Worm (Caenorhabditis elegans): Measurements from ENCODE around the gene ndua-7.

ndua-7 gene

DNA sequence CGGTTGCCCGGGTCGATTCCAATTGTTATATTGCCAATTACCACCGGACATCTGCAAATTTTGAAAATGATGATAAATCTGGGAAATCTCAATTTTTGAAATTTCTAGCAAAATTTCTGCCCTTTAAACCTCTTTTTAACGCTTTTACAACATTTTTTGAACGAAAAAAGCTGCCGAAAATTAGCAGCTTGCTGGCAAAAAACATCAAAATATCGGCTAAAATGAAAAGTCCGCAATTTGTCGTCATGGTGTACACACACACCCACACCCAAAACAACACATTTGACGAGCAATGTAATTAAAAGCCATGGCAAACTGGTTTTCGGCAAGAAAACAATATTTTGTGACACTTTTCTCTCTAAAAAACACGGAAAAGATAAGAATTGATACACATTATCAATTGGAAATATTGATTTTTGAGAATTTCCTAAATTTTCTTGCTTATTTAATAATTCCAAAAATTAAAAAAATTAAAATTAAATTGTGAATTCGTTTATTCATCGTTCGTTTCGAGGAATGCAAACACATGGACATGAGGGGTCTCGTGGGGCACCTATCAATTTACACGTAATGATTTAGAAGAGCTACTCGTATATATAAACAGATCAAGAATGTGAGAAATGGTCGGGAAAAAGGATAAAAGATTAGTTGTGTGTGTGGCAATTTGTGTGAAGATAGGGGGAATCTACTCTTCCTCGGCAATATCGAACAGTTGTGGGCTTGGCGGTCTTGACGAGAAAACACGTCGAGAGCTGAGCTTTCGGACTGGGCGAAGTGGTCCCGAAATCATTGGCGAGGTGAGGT lies 33.6 kb downstream of the ndua-7 start, which contains the start of gene pqn-27:
pqn-27 (minus strand) TSS at position 51 of the 804 bp plus-strand sequence.
- TF ChIP-seq ztf-16 (tag; optimal IDR thresholded peaks at IDR 0.05) = no peak
- TF ChIP-seq pha-4 (tag; optimal IDR thresholded peaks at IDR 0.05) = no peak
- no peak for TF ChIP-seq hlh-6 (tag; optimal IDR thresholded peaks at IDR 0.05)
- no peak for TF ChIP-seq unc-86 (tag; optimal IDR thresholded peaks at IDR 0.05)
- peak; percentile 19 for TF ChIP-seq ceh-30 (tag; optimal IDR thresholded peaks at IDR 0.05)
- TF ChIP-seq ceh-6 (GFP tag; optimal IDR thresholded peaks at IDR 0.05) = no peak
- no peak for TF ChIP-seq pros-1 (tag; optimal IDR thresholded peaks at IDR 0.05)
- no peak for TF ChIP-seq fkh-6 (tag; optimal IDR thresholded peaks at IDR 0.05)
- no peak for TF ChIP-seq ceh-48 (tag; optimal IDR thresholded peaks at IDR 0.05)
- TF ChIP-seq ceh-22 (tag; optimal IDR thresholded peaks at IDR 0.05) = no peak
- no peak for TF ChIP-seq pat-9 (tag; optimal IDR thresholded peaks at IDR 0.05)
- no peak for TF ChIP-seq hlh-13 (GFP tag; optimal IDR thresholded peaks at IDR 0.05)
- peak; percentile 41 for TF ChIP-seq elt-2 (tag; optimal IDR thresholded peaks at IDR 0.05)
- TF ChIP-seq rnt-1 (tag; optimal IDR thresholded peaks at IDR 0.05) = no peak
- TF ChIP-seq dmd-4 (tag; optimal IDR thresholded peaks at IDR 0.05; ENCODE audit: borderline replicate concordance) = no peak
- TF ChIP-seq C08G9.2 (tag; optimal IDR thresholded peaks at IDR 0.05) = no peak
- TF ChIP-seq unc-42 (tag; optimal IDR thresholded peaks at IDR 0.05) = peak; percentile 30
- no peak for TF ChIP-seq ceh-19 (GFP tag; optimal IDR thresholded peaks at IDR 0.05)
- no peak for TF ChIP-seq zip-5 (tag; optimal IDR thresholded peaks at IDR 0.05)
- TF ChIP-seq che-1 (tag; optimal IDR thresholded peaks at IDR 0.05) = no peak
- TF ChIP-seq lin-11 (tag; optimal IDR thresholded peaks at IDR 0.05) = no peak
- peak; percentile 18 for TF ChIP-seq dve-1 (tag; optimal IDR thresholded peaks at IDR 0.05)
- no peak for TF ChIP-seq ceh-34 (tag; optimal IDR thresholded peaks at IDR 0.05)
- TF ChIP-seq gmeb-2 (tag; optimal IDR thresholded peaks at IDR 0.05) = no peak
- TF ChIP-seq nfya-1 (tag; optimal IDR thresholded peaks at IDR 0.05) = peak; percentile 37
- no peak for TF ChIP-seq ceh-24 (tag; optimal IDR thresholded peaks at IDR 0.05)
- TF ChIP-seq ceh-18 (tag; optimal IDR thresholded peaks at IDR 0.05) = no peak
- TF ChIP-seq mec-3 (tag; optimal IDR thresholded peaks at IDR 0.05; ENCODE audit: borderline replicate concordance) = no peak
- no peak for TF ChIP-seq npax-4 (tag; optimal IDR thresholded peaks at IDR 0.05)
- no peak for TF ChIP-seq hlh-15 (tag; optimal IDR thresholded peaks at IDR 0.05)
- TF ChIP-seq syd-9 (tag; optimal IDR thresholded peaks at IDR 0.05) = no peak
- TF ChIP-seq F13H6.1 (tag; optimal IDR thresholded peaks at IDR 0.05) = no peak
- TF ChIP-seq pag-3 (tag; optimal IDR thresholded peaks at IDR 0.05; ENCODE audit: borderline replicate concordance) = no peak
- no peak; the same call in 1 of the 2 replicates for TF ChIP-seq unc-3 (GFP tag; conservative IDR thresholded peaks at IDR 0.05)
- TF ChIP-seq unc-3 (tag; optimal IDR thresholded peaks at IDR 0.05) = no peak
- peak; percentile 47 for TF ChIP-seq pax-1 (tag; optimal IDR thresholded peaks at IDR 0.05)
- no peak for TF ChIP-seq tbx-7 (tag; optimal IDR thresholded peaks at IDR 0.05)
- no peak for TF ChIP-seq pha-2 (tag; optimal IDR thresholded peaks at IDR 0.05)
- peak; percentile 84 for TF ChIP-seq ama-1 (optimal IDR thresholded peaks at IDR 0.05)
- no peak for TF ChIP-seq sdc-2 (tag; optimal IDR thresholded peaks at IDR 0.05)
- TF ChIP-seq ceh-14 (tag; optimal IDR thresholded peaks at IDR 0.05) = no peak
- TF ChIP-seq hlh-30 (tag; optimal IDR thresholded peaks at IDR 0.05; ENCODE audit: insufficient read depth) = no peak
- no peak for TF ChIP-seq ceh-2 (tag; optimal IDR thresholded peaks at IDR 0.05)

DNA sequence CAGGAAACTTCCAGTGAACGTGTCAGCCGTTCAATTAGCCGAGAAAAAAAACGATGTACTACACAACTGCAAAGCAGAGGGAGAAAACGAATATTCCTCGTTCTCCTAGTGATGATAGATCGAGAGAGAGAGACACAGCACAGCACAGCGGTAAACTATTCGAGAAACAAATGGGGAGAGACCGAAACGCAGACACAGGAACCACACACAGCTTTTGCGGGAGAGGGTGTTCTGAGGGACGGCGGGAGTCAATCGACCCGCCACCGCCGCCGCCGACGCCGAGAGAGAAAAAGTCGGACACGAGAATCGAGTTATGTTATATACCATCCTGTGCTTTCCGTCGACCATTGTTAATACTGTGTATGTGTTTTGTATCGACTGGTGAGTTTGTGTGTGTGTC lies 37.8 kb downstream of the ndua-7 start:
- TF ChIP-seq ceh-30 (tag; optimal IDR thresholded peaks at IDR 0.05) (no peak), ceh-19 (GFP tag; optimal IDR thresholded peaks at IDR 0.05) (no peak), K02D7.2 (tag; optimal IDR thresholded peaks at IDR 0.05) (no peak), ceh-24 (tag; optimal IDR thresholded peaks at IDR 0.05) (no peak), unc-42 (tag; optimal IDR thresholded peaks at IDR 0.05) (peak; percentile 5), ceh-48 (tag; optimal IDR thresholded peaks at IDR 0.05) (no peak), ref-2 (tag; optimal IDR thresholded peaks at IDR 0.05) (peak; percentile 72), hlh-15 (tag; optimal IDR thresholded peaks at IDR 0.05) (no peak), unc-55 (GFP tag; optimal IDR thresholded peaks at IDR 0.05) (peak; percentile 4), hlh-6 (tag; optimal IDR thresholded peaks at IDR 0.05) (peak; percentile 34), unc-3 (GFP tag; conservative IDR thresholded peaks at IDR 0.05) (no peak), unc-3 (tag; optimal IDR thresholded peaks at IDR 0.05) (no peak), pag-3 (tag; optimal IDR thresholded peaks at IDR 0.05; ENCODE audit: borderline replicate concordance) (no peak), ceh-18 (tag; optimal IDR thresholded peaks at IDR 0.05) (peak; percentile 54), sox-4 (tag; optimal IDR thresholded peaks at IDR 0.05) (no peak), ceh-9 (tag; optimal IDR thresholded peaks at IDR 0.05) (no peak), eyg-1 (tag; optimal IDR thresholded peaks at IDR 0.05) (no peak), C08G9.2 (tag; optimal IDR thresholded peaks at IDR 0.05) (no peak), hlh-30 (tag; optimal IDR thresholded peaks at IDR 0.05; ENCODE audit: insufficient read depth) (no peak), nfya-1 (tag; optimal IDR thresholded peaks at IDR 0.05) (peak; percentile 64), elt-2 (tag; optimal IDR thresholded peaks at IDR 0.05) (no peak), rnt-1 (tag; optimal IDR thresholded peaks at IDR 0.05) (peak; percentile 45), unc-86 (tag; optimal IDR thresholded peaks at IDR 0.05) (no peak), syd-9 (tag; optimal IDR thresholded peaks at IDR 0.05) (no peak)
